Fruit fly (Drosophila melanogaster): ENCODE data around the gene HP1D3csd.
A peak's percentile ranks its signal among the peaks of the same experiment; 100 is the strongest.

HP1D3csd gene

dm6 chrX:19201630-19202029 lies 11.6 kb downstream of the HP1D3csd start, which contains the start of gene CG7990:
Gene CG7990 (minus strand): TSS chrX:19201979.
- no peak for TF ChIP-seq rgr (GFP tag; optimal IDR thresholded peaks at IDR 0.05)
- TF ChIP-seq psq (GFP tag; optimal IDR thresholded peaks at IDR 0.05) = no peak
- TF ChIP-seq Dif (GFP tag; optimal IDR thresholded peaks at IDR 0.05; ENCODE audit: partially characterized antibody) = no peak

- TF ChIP-seq HLH106 (tag; optimal IDR thresholded peaks at IDR 0.05) (peak; percentile 13), psq (GFP tag; optimal IDR thresholded peaks at IDR 0.05) (no peak), GATAd (GFP tag; optimal IDR thresholded peaks at IDR 0.05) (no peak), Dif (GFP tag; optimal IDR thresholded peaks at IDR 0.05; ENCODE audit: partially characterized antibody) (peak; percentile 89), fru (GFP tag; optimal IDR thresholded peaks at IDR 0.05) (no peak), Mio (GFP tag; optimal IDR thresholded peaks at IDR 0.05) (no peak), br (GFP tag; optimal IDR thresholded peaks at IDR 0.05) (no peak), foxo (GFP tag; optimal IDR thresholded peaks at IDR 0.05) (no peak), sage (GFP tag; optimal IDR thresholded peaks at IDR 0.05) (no peak), sv (GFP tag; optimal IDR thresholded peaks at IDR 0.05) (no peak), tai (GFP tag; optimal IDR thresholded peaks at IDR 0.05) (no peak), rgr (GFP tag; optimal IDR thresholded peaks at IDR 0.05) (no peak), dl (GFP tag; optimal IDR thresholded peaks at IDR 0.05; ENCODE audit: insufficient read depth in 1 of 2, partially characterized antibody in 2 of 2) (no peak), Abd-B (GFP tag; optimal IDR thresholded peaks at IDR 0.05) (no peak), ey (GFP tag; optimal IDR thresholded peaks at IDR 0.05) (no peak), Myc (optimal IDR thresholded peaks at IDR 0.05) (peak; percentile 24), dsf (GFP tag; optimal IDR thresholded peaks at IDR 0.05; ENCODE audit: borderline replicate concordance) (no peak), pan (optimal IDR thresholded peaks at IDR 0.05) (no peak), usp (GFP tag; optimal IDR thresholded peaks at IDR 0.05) (no peak), N (GFP tag; optimal IDR thresholded peaks at IDR 0.05) (no peak), brk (GFP tag; optimal IDR thresholded peaks at IDR 0.05) (no peak), Rel (GFP tag; optimal IDR thresholded peaks at IDR 0.05) (no peak), Rel (tag; optimal IDR thresholded peaks at IDR 0.05) (no peak), Hr78 (GFP tag; optimal IDR thresholded peaks at IDR 0.05) (no peak), dmrt93B (GFP tag; optimal IDR thresholded peaks at IDR 0.05) (no peak), Hr83 (GFP tag; optimal IDR thresholded peaks at IDR 0.05; ENCODE audit: poor library complexity, severe bottlenecking) (peak; percentile 52), Vsx2 (GFP tag; optimal IDR thresholded peaks at IDR 0.05; ENCODE audit: partially characterized antibody) (peak; percentile 93), Dfd (GFP tag; optimal IDR thresholded peaks at IDR 0.05) (no peak), CG9705 (GFP tag; optimal IDR thresholded peaks at IDR 0.05) (no peak), lola (GFP tag; optimal IDR thresholded peaks at IDR 0.05) (no peak)
Observed at dm6 chrX:19208014-19208413, 18.0 kb downstream of the HP1D3csd start, which contains the start of gene Ulp1. Gene Ulp1 (minus strand): TSS chrX:19208187.

- TF ChIP-seq Dfd (GFP tag; optimal IDR thresholded peaks at IDR 0.05) (no peak), br (GFP tag; optimal IDR thresholded peaks at IDR 0.05) (no peak), woc (GFP tag; optimal IDR thresholded peaks at IDR 0.05) (no peak), GATAd (GFP tag; optimal IDR thresholded peaks at IDR 0.05) (no peak), pan (optimal IDR thresholded peaks at IDR 0.05) (no peak), Myc (optimal IDR thresholded peaks at IDR 0.05) (no peak), CG32264 (GFP tag; optimal IDR thresholded peaks at IDR 0.05) (no peak), Abd-B (GFP tag; optimal IDR thresholded peaks at IDR 0.05) (no peak), Sp1 (GFP tag; optimal IDR thresholded peaks at IDR 0.05) (no peak), Dif (GFP tag; optimal IDR thresholded peaks at IDR 0.05; ENCODE audit: partially characterized antibody) (no peak), Jra (GFP tag; optimal IDR thresholded peaks at IDR 0.05) (no peak), sage (GFP tag; optimal IDR thresholded peaks at IDR 0.05) (no peak), jim (GFP tag; optimal IDR thresholded peaks at IDR 0.05) (no peak), fru (GFP tag; optimal IDR thresholded peaks at IDR 0.05) (no peak), Hr78 (GFP tag; optimal IDR thresholded peaks at IDR 0.05) (no peak), dl (GFP tag; optimal IDR thresholded peaks at IDR 0.05; ENCODE audit: insufficient read depth in 1 of 2, partially characterized antibody in 2 of 2) (no peak), N (GFP tag; optimal IDR thresholded peaks at IDR 0.05) (no peak), CG9705 (GFP tag; optimal IDR thresholded peaks at IDR 0.05) (no peak), OdsH (GFP tag; optimal IDR thresholded peaks at IDR 0.05) (no peak)
Observed at dm6 chrX:19211982-19212381, 22.0 kb downstream of the HP1D3csd start, which contains the start of gene CG14195. Gene CG14195 (minus strand): TSS chrX:19212082.

Measured in whole organism, wandering third instar larva.